Fruit fly (Drosophila melanogaster) Kc167 (cell line): ENCODE data around the gene Trp1.

Experiments
- Sin3A ChIP-seq: fragments of >200 bp; optimal IDR thresholded peaks from 2 replicates; lab custom pipeline; 2018; ENCODE audit warnings: missing external identifiers
- h ChIP-seq: fragments of >200 bp; optimal IDR thresholded peaks from 3 replicates; lab custom pipeline; 2018; ENCODE audit warnings: missing external identifiers
- psq ChIP-seq: fragments of >200 bp; optimal IDR thresholded peaks from 2 replicates; lab custom pipeline; 2017; ENCODE audit warnings: missing external identifiers
- ttk ChIP-seq: sonication (Bioruptor generic); optimal IDR thresholded peaks from 2 replicates; lab custom pipeline; 2017; ENCODE audit warnings: missing external identifiers

DNA sequence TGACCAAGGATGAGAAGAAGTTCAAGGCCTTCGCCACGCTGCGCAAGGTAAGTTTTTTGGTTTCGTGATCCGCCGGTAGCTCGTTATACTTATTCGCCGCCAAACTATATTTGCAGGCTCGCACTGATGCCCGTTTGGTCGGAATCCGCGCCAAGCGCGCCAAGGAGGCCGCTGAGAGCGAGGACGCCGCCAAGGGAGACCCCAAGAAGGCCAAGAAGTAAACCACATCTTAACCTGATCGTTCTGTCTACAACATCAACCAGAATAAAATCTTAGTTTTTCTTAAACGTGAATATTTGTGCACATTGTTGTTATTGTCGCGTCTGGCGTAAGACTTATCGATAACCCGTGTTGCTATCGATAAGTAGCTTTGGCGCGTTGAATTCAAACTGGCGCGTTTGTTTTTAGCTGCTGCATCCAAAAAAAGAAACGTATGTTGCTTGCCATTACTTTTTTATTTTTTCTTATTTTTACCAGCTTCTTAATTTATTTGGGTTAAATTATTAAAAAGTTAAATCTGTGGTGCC lies 40.9 kb upstream of the Trp1 start:
- TF ChIP-seq psq (lab: Kevin White, UChicago), result no peak
- no peak for TF ChIP-seq h (lab: Kevin White, UChicago)
- TF ChIP-seq Sin3A (lab: Kevin White, UChicago), result no peak
- no peak for TF ChIP-seq ttk (lab: Kevin White, UChicago)
